Fruit fly (Drosophila melanogaster): Measurements from ENCODE around the gene Wdr81.

Wdr81 gene

dm6 chr2L:12007331-12007791, 13.4 kb downstream of the Wdr81 start (continued):
- peak; percentile 88 for TF ChIP-seq nerfin-1 (tag; optimal IDR thresholded peaks at IDR 0.05)
- peak; percentile 0 for TF ChIP-seq ATbp (GFP tag; optimal IDR thresholded peaks at IDR 0.05)
- peak; percentile 5 for TF ChIP-seq grn (GFP tag; optimal IDR thresholded peaks at IDR 0.05)
- no peak for TF ChIP-seq Opbp (GFP tag; IDR thresholded peaks at IDR 0.05; ENCODE audit: partially characterized antibody)
- peak; percentile 32 for TF ChIP-seq MESR4 (GFP tag; optimal IDR thresholded peaks at IDR 0.05)
- TF ChIP-seq E2f2 (GFP tag; IDR thresholded peaks at IDR 0.05), result no peak
- TF ChIP-seq Lpt (GFP tag; optimal IDR thresholded peaks at IDR 0.05), result no peak
- TF ChIP-seq sens-2 (GFP tag; IDR thresholded peaks at IDR 0.05), result no peak
- no peak for TF ChIP-seq C15 (GFP tag; IDR thresholded peaks at IDR 0.05)
- TF ChIP-seq ci (GFP tag; IDR thresholded peaks at IDR 0.05), result no peak
- TF ChIP-seq pzg (GFP tag; optimal IDR thresholded peaks at IDR 0.05), result peak; percentile 37
- TF ChIP-seq trem (tag; optimal IDR thresholded peaks at IDR 0.05), result peak; percentile 37
- peak; percentile 63 for TF ChIP-seq CG17568 (GFP tag; optimal IDR thresholded peaks at IDR 0.05)
- TF ChIP-seq CG11398 (GFP tag; optimal IDR thresholded peaks at IDR 0.05), result no peak
- TF ChIP-seq Hr3 (GFP tag; optimal IDR thresholded peaks at IDR 0.05), result no peak
- TF ChIP-seq CG13624 (GFP tag; optimal IDR thresholded peaks at IDR 0.05), result peak; percentile 74
- TF ChIP-seq zfh1 (GFP tag; IDR thresholded peaks at IDR 0.05), result no peak
- no peak for TF ChIP-seq CG4282 (GFP tag; optimal IDR thresholded peaks at IDR 0.05)
- TF ChIP-seq Spps (tag; optimal IDR thresholded peaks at IDR 0.05), result no peak
- TF ChIP-seq eyg (GFP tag; optimal IDR thresholded peaks at IDR 0.05), result no peak
- no peak for TF ChIP-seq CG7357 (GFP tag; IDR thresholded peaks at IDR 0.05)
- peak; percentile 89 for TF ChIP-seq kay (GFP tag; optimal IDR thresholded peaks at IDR 0.05)
- TF ChIP-seq D19A (tag; optimal IDR thresholded peaks at IDR 0.05), result peak; percentile 16
- no peak for TF ChIP-seq CG14441 (GFP tag; IDR thresholded peaks at IDR 0.05)
- peak; percentile 50 for TF ChIP-seq disco-r (GFP tag; optimal IDR thresholded peaks at IDR 0.05)
- TF ChIP-seq CG32532 (GFP tag; IDR thresholded peaks at IDR 0.05), result no peak
- TF ChIP-seq Mad (GFP tag; optimal IDR thresholded peaks at IDR 0.05), result peak; percentile 65
- no peak for TF ChIP-seq CG6683 (GFP tag; optimal IDR thresholded peaks at IDR 0.05)
- TF ChIP-seq CG8478 (optimal IDR thresholded peaks at IDR 0.05), result peak; percentile 94
- TF ChIP-seq Nf-YA (GFP tag; IDR thresholded peaks at IDR 0.05), result no peak
- no peak for TF ChIP-seq CG8765 (GFP tag; IDR thresholded peaks at IDR 0.05)
- TF ChIP-seq Dbx (GFP tag; IDR thresholded peaks at IDR 0.05), result no peak
- TF ChIP-seq Sry-δ (GFP tag; optimal IDR thresholded peaks at IDR 0.05), result peak; percentile 15
- peak; percentile 87 for TF ChIP-seq pb (GFP tag; optimal IDR thresholded peaks at IDR 0.05)
- TF ChIP-seq Atf6 (GFP tag; IDR thresholded peaks at IDR 0.05), result no peak
- TF ChIP-seq HHEX (GFP tag; optimal IDR thresholded peaks at IDR 0.05), result peak; percentile 51
- peak; percentile 69 for TF ChIP-seq cg (GFP tag; optimal IDR thresholded peaks at IDR 0.05)
- TF ChIP-seq Pdp1 (GFP tag; optimal IDR thresholded peaks at IDR 0.05), result peak; percentile 3 to 77
- TF ChIP-seq Jarid2 (GFP tag; optimal IDR thresholded peaks at IDR 0.05), result peak; percentile 50
- TF ChIP-seq dimm (GFP tag; IDR thresholded peaks at IDR 0.05), result no peak
- TF ChIP-seq CG12219 (GFP tag; optimal IDR thresholded peaks at IDR 0.05), result peak; percentile 85
- peak; percentile 65 for TF ChIP-seq CG1603 (tag; optimal IDR thresholded peaks at IDR 0.05)
- no peak for TF ChIP-seq scrt (GFP tag; optimal IDR thresholded peaks at IDR 0.05)
- peak; percentile 94 for TF ChIP-seq Hmr (GFP tag; optimal IDR thresholded peaks at IDR 0.05)
- TF ChIP-seq cad (GFP tag; optimal IDR thresholded peaks at IDR 0.05), result no peak
- TF ChIP-seq Adf1 (GFP tag; IDR thresholded peaks at IDR 0.05), result no peak
- peak; percentile 100 for TF ChIP-seq CG8359 (GFP tag; optimal IDR thresholded peaks at IDR 0.05; ENCODE audit: borderline replicate concordance)
- TF ChIP-seq Dip2 (GFP tag; IDR thresholded peaks at IDR 0.05), result no peak
- no peak for TF ChIP-seq CG9932 (GFP tag; IDR thresholded peaks at IDR 0.05)
- TF ChIP-seq tin (GFP tag; optimal IDR thresholded peaks at IDR 0.05), result peak; percentile 2
- peak; percentile 58 for TF ChIP-seq CG18599 (GFP tag; optimal IDR thresholded peaks at IDR 0.05)
- no peak for TF ChIP-seq chinmo (GFP tag; IDR thresholded peaks at IDR 0.05; ENCODE audit: partially characterized antibody)
